Fruit fly (Drosophila melanogaster) whole organism, pupa: Measurements from ENCODE around the gene Edc3.

Experiments used
- CG10348 ChIP-seq: fragments of 200-800 bp; sonication (Bioruptor generic); IDR thresholded peaks from 2 replicates; pipeline ENCODE4 v1.3.6; 2022; ENCODE audit warnings: missing biosample characterization, missing genetic modification characterization
- CG13204 ChIP-seq: fragments of 200-800 bp; sonication (Bioruptor generic); optimal IDR thresholded peaks from 2 replicates; lab custom pipeline; 2018; ENCODE audit warnings: missing biosample characterization, mild to moderate bottlenecking, missing genetic modification characterization, moderate library complexity
- CG14655 ChIP-seq: fragments of 200-800 bp; sonication (Bioruptor generic); optimal IDR thresholded peaks from 3 replicates; lab custom pipeline; 2017; ENCODE audit warnings: mild to moderate bottlenecking, missing biosample characterization, missing genetic modification reagents, missing genetic modification characterization
- CG15710 ChIP-seq: fragments of 200-800 bp; sonication (Bioruptor generic); optimal IDR thresholded peaks from 2 replicates; lab custom pipeline; 2018; ENCODE audit warnings: missing biosample characterization, mild to moderate bottlenecking, missing genetic modification characterization, moderate library complexity
- CG17806 ChIP-seq: fragments of 200-800 bp; sonication (Bioruptor generic); optimal IDR thresholded peaks from 2 replicates; lab custom pipeline; 2018; ENCODE audit warnings: missing biosample characterization, mild to moderate bottlenecking, missing genetic modification characterization, moderate library complexity
- CG8301 ChIP-seq: fragments of 200-800 bp; sonication (Bioruptor generic); optimal IDR thresholded peaks from 2 replicates; lab custom pipeline; 2018; ENCODE audit warnings: missing biosample characterization, mild to moderate bottlenecking, missing genetic modification characterization
- D1 ChIP-seq: fragments of 200-800 bp; sonication (Bioruptor generic); optimal IDR thresholded peaks from 2 replicates; lab custom pipeline; 2018; ENCODE audit warnings: missing biosample characterization, mild to moderate bottlenecking, missing genetic modification characterization, moderate library complexity
- EcR ChIP-seq: fragments of 200-800 bp; sonication (Bioruptor generic); optimal IDR thresholded peaks from 3 replicates; lab custom pipeline; 2019; ENCODE audit warnings: missing biosample characterization, missing genetic modification characterization, mild to moderate bottlenecking, moderate library complexity, missing genetic modification reagents
- Ets98B ChIP-seq: fragments of 200-800 bp; sonication (Bioruptor generic); IDR thresholded peaks from 2 replicates; pipeline ENCODE4 v1.3.6; 2022; ENCODE audit warnings: missing biosample characterization, missing genetic modification characterization
- Pif1A ChIP-seq: fragments of 200-800 bp; sonication (Bioruptor generic); optimal IDR thresholded peaks from 3 replicates; lab custom pipeline; 2016; ENCODE audit warnings: missing biosample characterization, missing genetic modification characterization
- Snoo ChIP-seq: fragments of 200-800 bp; sonication (Bioruptor generic); optimal IDR thresholded peaks from 3 replicates; lab custom pipeline; 2017; ENCODE audit warnings: missing biosample characterization, mild to moderate bottlenecking, missing genetic modification characterization, inconsistent platforms
- fd96Ca ChIP-seq: fragments of 200-800 bp; sonication (Bioruptor generic); IDR thresholded peaks from 3 replicates; pipeline ENCODE4 v1.3.6; 2022; ENCODE audit warnings: missing biosample characterization, missing genetic modification characterization
- gl ChIP-seq: fragments of 200-800 bp; sonication (Bioruptor generic); optimal IDR thresholded peaks from 2 replicates; lab custom pipeline; 2018; ENCODE audit warnings: missing biosample characterization, mild to moderate bottlenecking, missing genetic modification characterization

DNA sequence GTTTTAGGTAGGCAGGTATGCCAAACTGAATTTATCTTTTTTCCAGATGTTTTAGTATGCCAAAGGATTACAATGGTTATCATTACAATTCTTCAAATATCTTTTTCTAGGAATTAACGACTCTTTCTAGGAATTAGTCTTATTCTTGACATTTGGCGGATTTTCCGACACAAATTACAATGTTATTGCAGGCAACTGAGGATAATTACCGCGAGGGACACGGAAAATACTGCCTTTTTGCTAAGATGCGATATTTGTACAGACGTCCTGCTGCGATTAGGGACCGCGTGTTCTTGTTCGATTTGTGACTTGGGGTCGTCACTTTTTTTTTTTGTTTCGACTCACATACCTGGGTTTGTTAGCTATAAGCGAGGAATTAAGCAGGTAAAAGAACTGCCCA is 26.1 kb upstream of the Edc3 start:
- no peak for TF ChIP-seq EcR (GFP tag; lab: Kevin White, UChicago)
- no peak for TF ChIP-seq fd96Ca (GFP tag; lab: Robert Waterston, UW)
- TF ChIP-seq CG14655 (GFP tag; lab: Kevin White, UChicago) = no peak
- TF ChIP-seq gl (tag; lab: Kevin White, UChicago) = no peak
- TF ChIP-seq Snoo (tag; lab: Kevin White, UChicago) = no peak
- no peak for TF ChIP-seq Ets98B (GFP tag; lab: Robert Waterston, UW)
- TF ChIP-seq D1 (tag; lab: Kevin White, UChicago) = no peak
- TF ChIP-seq Pif1A (GFP tag; lab: Kevin White, UChicago) = no peak
- TF ChIP-seq CG15710 = no peak
- no peak for TF ChIP-seq CG13204
- no peak for TF ChIP-seq CG10348 (GFP tag; lab: Robert Waterston, UW)
- no peak for TF ChIP-seq CG8301 (tag; lab: Kevin White, UChicago)
- no peak for TF ChIP-seq CG17806 (tag; lab: Kevin White, UChicago)
